Fruit fly (Drosophila melanogaster) whole organism, embryonic: ENCODE data around the gene CG31680.

Source experiments
- Antp ChIP-seq: fragments of 200-800 bp; sonication (Bioruptor generic); optimal IDR thresholded peaks from 3 replicates; lab custom pipeline; 2016; ENCODE audit warnings: missing biosample characterization, missing genetic modification characterization
- Asciz ChIP-seq: fragments of 200-800 bp; sonication (Bioruptor generic); optimal IDR thresholded peaks from 2 replicates; lab custom pipeline; 2017; ENCODE audit warnings: missing biosample characterization, mild to moderate bottlenecking, missing genetic modification characterization, missing genetic modification reagents
- Atf-2 ChIP-seq: fragments of 200-800 bp; sonication (Bioruptor generic); optimal IDR thresholded peaks from 2 replicates; lab custom pipeline; 2016; ENCODE audit warnings: missing biosample characterization, missing genetic modification characterization
- Blimp-1 ChIP-seq: fragments of 200-800 bp; sonication (Bioruptor generic); optimal IDR thresholded peaks from 3 replicates; lab custom pipeline; 2018; ENCODE audit warnings: missing biosample characterization, missing genetic modification characterization, mild to moderate bottlenecking, moderate library complexity, missing genetic modification reagents
- CG10431 ChIP-seq: fragments of 200-800 bp; sonication (Bioruptor generic); optimal IDR thresholded peaks from 3 replicates; lab custom pipeline; 2018; ENCODE audit warnings: missing biosample characterization, mild to moderate bottlenecking, missing genetic modification characterization
- CG10654 ChIP-seq: fragments of 200-800 bp; sonication (Bioruptor generic); optimal IDR thresholded peaks from 2 replicates; lab custom pipeline; 2016; ENCODE audit warnings: missing biosample characterization, missing genetic modification characterization
- CG11093 ChIP-seq: fragments of 200-800 bp; sonication (Bioruptor generic); IDR thresholded peaks from 3 replicates; pipeline ENCODE4 v1.3.6; 2022; ENCODE audit warnings: missing biosample characterization, missing genetic modification characterization
- CG11456 ChIP-seq: fragments of 200-800 bp; sonication (Bioruptor generic); IDR thresholded peaks from 3 replicates; pipeline ENCODE4 v1.3.6; 2022; ENCODE audit warnings: missing biosample characterization, missing genetic modification characterization
- CG11695 ChIP-seq: fragments of 200-800 bp; sonication (Bioruptor generic); IDR thresholded peaks from 3 replicates; pipeline ENCODE4 v1.3.6; 2022; ENCODE audit warnings: missing biosample characterization, missing genetic modification characterization
- CG11696 ChIP-seq: fragments of 200-800 bp; sonication (Bioruptor generic); IDR thresholded peaks from 2 replicates; pipeline ENCODE4 v1.3.6; 2022; ENCODE audit warnings: missing biosample characterization, missing genetic modification characterization
- CG12071 ChIP-seq: fragments of 200-800 bp; sonication (Bioruptor generic); optimal IDR thresholded peaks from 3 replicates; lab custom pipeline; 2018; ENCODE audit warnings: missing biosample characterization, mild to moderate bottlenecking, missing genetic modification characterization
- CG12236 ChIP-seq: fragments of 200-800 bp; sonication (Bioruptor generic); optimal IDR thresholded peaks from 2 replicates; lab custom pipeline; 2016; ENCODE audit warnings: missing biosample characterization, missing genetic modification characterization
- CG12744 ChIP-seq: fragments of 200-800 bp; sonication (Bioruptor generic); optimal IDR thresholded peaks from 2 replicates; lab custom pipeline; 2016; ENCODE audit warnings: missing biosample characterization, missing genetic modification characterization
- CG14860 ChIP-seq: fragments of 200-800 bp; sonication (Bioruptor generic); IDR thresholded peaks from 3 replicates; pipeline ENCODE4 v1.3.6; 2022; ENCODE audit warnings: missing biosample characterization, missing genetic modification characterization; ENCODE audit not compliant: partially characterized antibody
- CG15073 ChIP-seq: fragments of 200-800 bp; sonication (Bioruptor generic); optimal IDR thresholded peaks from 2 replicates; lab custom pipeline; 2016; ENCODE audit warnings: missing biosample characterization, missing genetic modification characterization
- CG15269 ChIP-seq: fragments of 200-800 bp; sonication (Bioruptor generic); optimal IDR thresholded peaks from 2 replicates; lab custom pipeline; 2018; ENCODE audit warnings: missing biosample characterization, mild to moderate bottlenecking, missing genetic modification characterization, moderate library complexity
- CG15479 ChIP-seq: fragments of 200-800 bp; sonication (Bioruptor generic); optimal IDR thresholded peaks from 3 replicates; lab custom pipeline; 2019; ENCODE audit warnings: missing biosample characterization, mild to moderate bottlenecking, missing genetic modification characterization, moderate library complexity
- CG1603 ChIP-seq: fragments of 200-800 bp; sonication (Bioruptor generic); optimal IDR thresholded peaks from 2 replicates; lab custom pipeline; 2019; ENCODE audit warnings: missing biosample characterization, mild to moderate bottlenecking, missing genetic modification characterization, moderate library complexity
- CG16815 ChIP-seq: fragments of 200-800 bp; sonication (Bioruptor generic); optimal IDR thresholded peaks from 3 replicates; lab custom pipeline; 2017; ENCODE audit warnings: missing biosample characterization, mild to moderate bottlenecking, missing genetic modification characterization
- CG17802 ChIP-seq: fragments of 200-800 bp; sonication (Bioruptor generic); optimal IDR thresholded peaks from 2 replicates; lab custom pipeline; 2018; ENCODE audit warnings: missing biosample characterization, mild to moderate bottlenecking, missing genetic modification characterization, moderate library complexity
- CG18011 ChIP-seq: fragments of 200-800 bp; sonication (Bioruptor generic); optimal IDR thresholded peaks from 2 replicates; lab custom pipeline; 2017; ENCODE audit warnings: missing biosample characterization, missing genetic modification characterization, mild to moderate bottlenecking, moderate library complexity, missing genotype
- CG18619 ChIP-seq: fragments of 200-800 bp; sonication (Bioruptor generic); optimal IDR thresholded peaks from 3 replicates; lab custom pipeline; 2017; ENCODE audit warnings: missing biosample characterization, mild to moderate bottlenecking, missing genetic modification characterization
- CG2129 ChIP-seq: fragments of 200-800 bp; sonication (Bioruptor generic); IDR thresholded peaks from 2 replicates; pipeline ENCODE4 v1.3.6; 2022; ENCODE audit warnings: missing biosample characterization, missing genetic modification characterization; ENCODE audit not compliant: partially characterized antibody
- CG2678 ChIP-seq: fragments of 200-800 bp; sonication (Bioruptor generic); optimal IDR thresholded peaks from 3 replicates; lab custom pipeline; 2019; ENCODE audit warnings: missing biosample characterization, mild to moderate bottlenecking, missing genetic modification characterization, moderate library complexity
- CG3163 ChIP-seq: fragments of 200-800 bp; sonication (Bioruptor generic); optimal IDR thresholded peaks from 3 replicates; lab custom pipeline; 2016; ENCODE audit warnings: missing biosample characterization, missing genetic modification characterization
- CG34422 ChIP-seq: fragments of 200-800 bp; sonication (Bioruptor generic); IDR thresholded peaks from 3 replicates; pipeline ENCODE4 v1.3.6; 2022; ENCODE audit warnings: missing biosample characterization, missing genetic modification characterization
- CG4424 ChIP-seq: fragments of 200-800 bp; sonication (Bioruptor generic); optimal IDR thresholded peaks from 3 replicates; lab custom pipeline; 2016; ENCODE audit warnings: missing biosample characterization, missing genetic modification characterization
- CG6254 ChIP-seq: fragments of 200-800 bp; sonication (Bioruptor generic); optimal IDR thresholded peaks from 3 replicates; lab custom pipeline; 2017; ENCODE audit warnings: mild to moderate bottlenecking, missing biosample characterization, missing genetic modification reagents, missing genetic modification characterization
- CHES-1-like ChIP-seq: fragments of 200-800 bp; sonication (Bioruptor generic); optimal IDR thresholded peaks from 2 replicates; lab custom pipeline; 2016; ENCODE audit warnings: missing biosample characterization, missing genetic modification characterization
- Dip2 ChIP-seq: fragments of 200-800 bp; sonication (Bioruptor generic); IDR thresholded peaks from 2 replicates; pipeline ENCODE4 v1.3.6; 2022; ENCODE audit warnings: missing biosample characterization, missing genetic modification characterization
- Ets97D ChIP-seq: fragments of 200-800 bp; sonication (Bioruptor generic); optimal IDR thresholded peaks from 3 replicates; lab custom pipeline; 2016; ENCODE audit warnings: missing biosample characterization, missing genetic modification characterization
- GATAe ChIP-seq: fragments of 200-800 bp; sonication (Bioruptor generic); conservative IDR thresholded peaks from 2 replicates; pipeline ENCODE4 v1.3.6; 2022; ENCODE audit warnings: missing biosample characterization, missing genetic modification characterization
- HHEX ChIP-seq: fragments of 200-800 bp; sonication (Bioruptor generic); optimal IDR thresholded peaks from 3 replicates; lab custom pipeline; 2017; ENCODE audit warnings: missing biosample characterization, mild to moderate bottlenecking, missing genetic modification characterization, missing genetic modification reagents
- Hsf ChIP-seq: fragments of 200-800 bp; sonication (Bioruptor generic); optimal IDR thresholded peaks from 3 replicates; lab custom pipeline; 2016; ENCODE audit warnings: missing biosample characterization, missing genetic modification characterization
- NC2β ChIP-seq: fragments of 200-800 bp; sonication (Bioruptor generic); optimal IDR thresholded peaks from 2 replicates; lab custom pipeline; 2016; ENCODE audit warnings: missing biosample characterization, missing genetic modification characterization
- ci ChIP-seq: fragments of 200-800 bp; sonication (Bioruptor generic); IDR thresholded peaks from 3 replicates; pipeline ENCODE4 v1.3.6; 2022; ENCODE audit warnings: missing biosample characterization, missing genetic modification characterization
- croc ChIP-seq: fragments of 200-800 bp; sonication (Bioruptor generic); conservative IDR thresholded peaks from 3 replicates; pipeline ENCODE4 v1.3.6; 2022; ENCODE audit warnings: missing biosample characterization, missing genetic modification characterization
- dan ChIP-seq: fragments of 200-800 bp; sonication (Bioruptor generic); IDR thresholded peaks from 2 replicates; pipeline ENCODE4 v1.3.6; 2022; ENCODE audit warnings: missing biosample characterization, missing genetic modification characterization
- dm ChIP-seq: fragments of 200-800 bp; sonication (Bioruptor generic); optimal IDR thresholded peaks from 3 replicates; lab custom pipeline; 2016; ENCODE audit warnings: missing biosample characterization, missing genetic modification characterization
- esg ChIP-seq: fragments of 200-800 bp; sonication (Bioruptor generic); conservative IDR thresholded peaks from 2 replicates; pipeline ENCODE4 v1.3.6; 2022; ENCODE audit warnings: missing biosample characterization, missing genetic modification characterization
- fd64A ChIP-seq: fragments of 200-800 bp; sonication (Bioruptor generic); optimal IDR thresholded peaks from 3 replicates; lab custom pipeline; 2018; ENCODE audit warnings: missing biosample characterization, mild to moderate bottlenecking, missing genetic modification characterization
- gfzf ChIP-seq: fragments of 200-800 bp; sonication (Bioruptor generic); optimal IDR thresholded peaks from 2 replicates; lab custom pipeline; 2016; ENCODE audit warnings: missing biosample characterization, mild to moderate bottlenecking, missing genetic modification characterization, moderate library complexity
- grn ChIP-seq: fragments of 200-800 bp; sonication (Bioruptor generic); optimal IDR thresholded peaks from 3 replicates; lab custom pipeline; 2017; ENCODE audit warnings: missing biosample characterization, missing genetic modification characterization
- gsb ChIP-seq: fragments of 200-800 bp; sonication (Bioruptor generic); IDR thresholded peaks from 2 replicates; pipeline ENCODE4 v1.3.6; 2022; ENCODE audit warnings: missing biosample characterization, missing genetic modification characterization
- pho ChIP-seq: fragments of 200-800 bp; sonication (Bioruptor generic); optimal IDR thresholded peaks from 2 replicates; lab custom pipeline; 2016; ENCODE audit warnings: missing biosample characterization, missing genetic modification characterization
- phol ChIP-seq: fragments of 200-800 bp; sonication (Bioruptor generic); optimal IDR thresholded peaks from 3 replicates; lab custom pipeline; 2018; ENCODE audit warnings: missing biosample characterization, mild to moderate bottlenecking, missing genetic modification characterization, moderate library complexity
- pzg ChIP-seq: fragments of 200-800 bp; sonication (Bioruptor generic); optimal IDR thresholded peaks from 3 replicates; lab custom pipeline; 2018; ENCODE audit warnings: missing biosample characterization, mild to moderate bottlenecking, missing genetic modification characterization, moderate library complexity
- repo ChIP-seq: fragments of 200-800 bp; sonication (Bioruptor generic); optimal IDR thresholded peaks from 2 replicates; lab custom pipeline; 2016; ENCODE audit warnings: missing biosample characterization, missing genetic modification characterization
- salm ChIP-seq: fragments of 200-800 bp; sonication (Bioruptor generic); optimal IDR thresholded peaks from 2 replicates; lab custom pipeline; 2018; ENCODE audit warnings: missing biosample characterization, mild to moderate bottlenecking, missing genetic modification characterization
- sens-2 ChIP-seq: fragments of 200-800 bp; sonication (Bioruptor generic); IDR thresholded peaks from 2 replicates; pipeline ENCODE4 v1.3.6; 2022; ENCODE audit warnings: missing biosample characterization, missing genetic modification characterization
- unc-4 ChIP-seq: fragments of 200-800 bp; sonication (Bioruptor generic); IDR thresholded peaks from 2 replicates; pipeline ENCODE4 v1.3.6; 2022; ENCODE audit warnings: missing biosample characterization, missing genetic modification characterization; ENCODE audit not compliant: partially characterized antibody

The CG31680 gene

dm6 chr2L:20656110-20656509 is 16.2 kb downstream of the CG31680 start, which contains the start of the genes brun and CG2614 (continued):
- TF ChIP-seq CG34422 (GFP tag; lab: Robert Waterston, UW) (peak; percentile 86; the same call in 2 of the 3 replicates), CG17802 (tag; lab: Kevin White, UChicago) (no peak), CG12236 (GFP tag; lab: Kevin White, UChicago) (no peak), CG15479 (GFP tag; lab: Kevin White, UChicago) (no peak), CHES-1-like (GFP tag; lab: Kevin White, UChicago) (peak; percentile 74), CG16815 (peak; percentile 38), phol (tag; lab: Kevin White, UChicago) (peak; percentile 81), gfzf (GFP tag; lab: Kevin White, UChicago) (peak; percentile 70), Dip2 (GFP tag; lab: Robert Waterston, UW) (no peak), CG18619 (GFP tag; lab: Kevin White, UChicago) (peak; percentile 39), CG10654 (GFP tag; lab: Kevin White, UChicago) (peak; percentile 53), salm (tag; lab: Kevin White, UChicago) (no peak), gsb (GFP tag; lab: Robert Waterston, UW) (no peak), HHEX (GFP tag; lab: Kevin White, UChicago) (no peak), fd64A (GFP tag; lab: Kevin White, UChicago) (no peak), croc (GFP tag; lab: Robert Waterston, UW) (no peak; the same call in 2 of the 3 replicates), CG12071 (GFP tag; lab: Kevin White, UChicago) (no peak), Blimp-1 (GFP tag; lab: Kevin White, UChicago) (no peak), CG11695 (GFP tag; lab: Robert Waterston, UW) (0 out of 3 replicates have a peak, but pooled peaks have one; percentile 46), Atf-2 (GFP tag; lab: Kevin White, UChicago) (peak; percentile 46), pho (GFP tag; lab: Kevin White, UChicago) (peak; percentile 73), CG10431 (GFP tag; lab: Kevin White, UChicago) (no peak), sens-2 (GFP tag; lab: Robert Waterston, UW) (peak; percentile 89), CG18011 (peak; percentile 12), CG3163 (GFP tag; lab: Kevin White, UChicago) (peak; percentile 24), CG14860 (peak; percentile 81; the same call in 2 of the 3 replicates), Antp (GFP tag; lab: Kevin White, UChicago) (peak; percentile 71), grn (GFP tag; lab: Kevin White, UChicago) (peak; percentile 85), CG4424 (GFP tag; lab: Kevin White, UChicago) (no peak), CG15269 (no peak), esg (peak; percentile 74), pzg (GFP tag; lab: Kevin White, UChicago) (peak; percentile 79), CG2678 (tag; lab: Kevin White, UChicago) (no peak), CG11093 (GFP tag; lab: Robert Waterston, UW) (peak; percentile 26; the same call in 1 of the 3 replicates), CG12744 (GFP tag; lab: Kevin White, UChicago) (peak; percentile 18), dm (GFP tag; lab: Kevin White, UChicago) (peak; percentile 79), CG11696 (no peak), repo (peak; percentile 23), NC2β (GFP tag; lab: Kevin White, UChicago) (peak; percentile 59), CG11456 (GFP tag; lab: Robert Waterston, UW) (peak; percentile 76), unc-4 (GFP tag; lab: Robert Waterston, UW) (peak; percentile 91), CG2129 (GFP tag; lab: Robert Waterston, UW) (peak; percentile 87), GATAe (GFP tag; lab: Robert Waterston, UW) (peak; percentile 55; the same call in 1 of the 2 replicates), CG1603 (tag; lab: Kevin White, UChicago) (no peak), Asciz (GFP tag; lab: Kevin White, UChicago) (no peak), CG15073 (GFP tag; lab: Kevin White, UChicago) (no peak), Hsf (GFP tag; lab: Kevin White, UChicago) (peak; percentile 79), ci (GFP tag; lab: Robert Waterston, UW) (peak; percentile 74; the same call in 2 of the 3 replicates), dan (GFP tag; lab: Robert Waterston, UW) (no peak), CG6254 (GFP tag; lab: Kevin White, UChicago) (no peak), Ets97D (GFP tag; lab: Kevin White, UChicago) (peak; percentile 83)
